Fruit fly (Drosophila melanogaster) whole organism, wandering third instar larva: ENCODE data around the gene Syt7.
"Not testable (repeated sequence)": the region's sequence is repeated elsewhere in the genome, so short reads cannot be mapped to it uniquely, and the experiment has no call there.

Experiments
- CG9705 ChIP-seq: fragments of 200-800 bp; sonication (Bioruptor generic); optimal IDR thresholded peaks from 2 replicates; lab custom pipeline; 2018; ENCODE audit warnings: missing biosample characterization, mild to moderate bottlenecking, missing genetic modification characterization
- CrebA ChIP-seq: fragments of 200-800 bp; sonication (Bioruptor generic); optimal IDR thresholded peaks from 2 replicates; lab custom pipeline; 2016; ENCODE audit warnings: missing biosample characterization, mild to moderate bottlenecking, missing genetic modification characterization, borderline replicate concordance
- Dfd ChIP-seq: fragments of >200 bp; optimal IDR thresholded peaks from 2 replicates; lab custom pipeline; 2017; ENCODE audit warnings: missing biosample characterization, missing genetic modification characterization
- Dif ChIP-seq: fragments of 200-275, 200-300 bp; sonication (Bioruptor generic); optimal IDR thresholded peaks from 2 replicates; lab custom pipeline; 2018; ENCODE audit warnings: missing biosample characterization, missing genetic modification characterization; ENCODE audit not compliant: partially characterized antibody
- GATAd ChIP-seq: sonication (Bioruptor generic); optimal IDR thresholded peaks from 2 replicates; lab custom pipeline; 2016; ENCODE audit warnings: missing biosample characterization, missing genetic modification characterization
- HLH106 ChIP-seq: fragments of 200-800 bp; optimal IDR thresholded peaks from 3 replicates; lab custom pipeline; 2019; ENCODE audit warnings: missing biosample characterization, mild to moderate bottlenecking, missing genetic modification characterization, moderate library complexity
- Hr78 ChIP-seq: fragments of >200 bp; optimal IDR thresholded peaks from 2 replicates; lab custom pipeline; 2017; ENCODE audit warnings: missing biosample characterization, missing genetic modification characterization
- Hr83 ChIP-seq: fragments of 200-300 bp; sonication (Bioruptor generic); optimal IDR thresholded peaks from 2 replicates; lab custom pipeline; 2016; ENCODE audit warnings: missing biosample characterization, mild to moderate bottlenecking, missing genetic modification characterization, moderate library complexity; ENCODE audit not compliant: poor library complexity, severe bottlenecking
- Jra ChIP-seq: sonication (Bioruptor generic); optimal IDR thresholded peaks from 2 replicates; lab custom pipeline; 2016; ENCODE audit warnings: missing biosample characterization, missing genetic modification characterization
- Mio ChIP-seq: sonication (Bioruptor generic); optimal IDR thresholded peaks from 2 replicates; lab custom pipeline; 2016; ENCODE audit warnings: missing biosample characterization, missing genetic modification characterization
- N ChIP-seq: fragments of >200 bp; optimal IDR thresholded peaks from 2 replicates; lab custom pipeline; 2018; ENCODE audit warnings: missing biosample characterization, missing external identifiers, missing genetic modification characterization
- OdsH ChIP-seq: fragments of 200-800 bp; sonication (Bioruptor generic); optimal IDR thresholded peaks from 2 replicates; lab custom pipeline; 2016; ENCODE audit warnings: missing biosample characterization, mild to moderate bottlenecking, missing genetic modification characterization
- Rel ChIP-seq, 2 experiments: fragments of 200-800 bp; sonication (Bioruptor generic) in 1 of 2; optimal IDR thresholded peaks; 2 replicates in 1 of 2; 3 replicates in 1 of 2; lab custom pipeline; 2016 to 2019; ENCODE audit warnings: mild to moderate bottlenecking in 2 of 2, missing biosample characterization in 2 of 2, missing genetic modification characterization in 2 of 2, moderate library complexity in 1 of 2
- br ChIP-seq: fragments of 200-800 bp; sonication (Bioruptor generic); optimal IDR thresholded peaks from 2 replicates; lab custom pipeline; 2016; ENCODE audit warnings: missing biosample characterization, missing genetic modification characterization
- dl ChIP-seq, 2 experiments: fragments of 175-275, 200-275 bp in 1 of 2; fragments of 200-275 bp in 1 of 2; sonication (Bioruptor generic); optimal IDR thresholded peaks; lab custom pipeline; 2018; ENCODE audit warnings: mild to moderate bottlenecking in 2 of 2, missing biosample characterization in 2 of 2, missing genetic modification characterization in 2 of 2, moderate library complexity in 2 of 2; ENCODE audit not compliant: partially characterized antibody in 2 of 2, insufficient read depth in 1 of 2
- dmrt93B ChIP-seq: fragments of 200-800 bp; sonication (Bioruptor generic); optimal IDR thresholded peaks from 2 replicates; lab custom pipeline; 2018; ENCODE audit warnings: missing biosample characterization, mild to moderate bottlenecking, missing genetic modification characterization
- dsf ChIP-seq: sonication (Bioruptor generic); optimal IDR thresholded peaks from 2 replicates; lab custom pipeline; 2016; ENCODE audit warnings: missing biosample characterization, missing genetic modification characterization, borderline replicate concordance
- ey ChIP-seq: fragments of 200-800 bp; sonication (Bioruptor generic); optimal IDR thresholded peaks from 2 replicates; lab custom pipeline; 2016; ENCODE audit warnings: missing biosample characterization, missing genetic modification characterization
- foxo ChIP-seq, 2 experiments: fragments of 200-800 bp; sonication (Bioruptor generic); optimal IDR thresholded peaks; 2 replicates in 1 of 2; 3 replicates in 1 of 2; lab custom pipeline; 2016 to 2017; ENCODE audit warnings: missing biosample characterization in 2 of 2, missing genetic modification characterization in 2 of 2
- fru ChIP-seq: fragments of 200-800 bp; sonication (Bioruptor generic); optimal IDR thresholded peaks from 3 replicates; lab custom pipeline; 2016; ENCODE audit warnings: missing biosample characterization, mild to moderate bottlenecking, missing genetic modification characterization
- h ChIP-seq: fragments of 200-800 bp; sonication (Bioruptor generic); optimal IDR thresholded peaks from 3 replicates; lab custom pipeline; 2016; ENCODE audit warnings: missing biosample characterization, mild to moderate bottlenecking, missing genetic modification characterization
- lola ChIP-seq: fragments of >200 bp; optimal IDR thresholded peaks from 2 replicates; lab custom pipeline; 2017; ENCODE audit warnings: missing biosample characterization, missing genetic modification characterization
- pan ChIP-seq: fragments of >200 bp; optimal IDR thresholded peaks from 2 replicates; lab custom pipeline; 2017
- rgr ChIP-seq: fragments of 200-800 bp; sonication (Bioruptor generic); optimal IDR thresholded peaks from 3 replicates; lab custom pipeline; 2016; ENCODE audit warnings: missing biosample characterization, mild to moderate bottlenecking, missing genetic modification characterization
- sage ChIP-seq: fragments of 200-800 bp; sonication (Bioruptor generic); optimal IDR thresholded peaks from 2 replicates; lab custom pipeline; 2016; ENCODE audit warnings: missing biosample characterization, mild to moderate bottlenecking, missing genetic modification characterization
- sv ChIP-seq: fragments of 200-800 bp; sonication (Bioruptor generic); optimal IDR thresholded peaks from 3 replicates; lab custom pipeline; 2016; ENCODE audit warnings: missing biosample characterization, missing genetic modification characterization
- woc ChIP-seq: sonication (Bioruptor generic); optimal IDR thresholded peaks from 2 replicates; lab custom pipeline; 2016; ENCODE audit warnings: missing biosample characterization, mild to moderate bottlenecking, missing genetic modification characterization

The Syt7 gene

DNA sequence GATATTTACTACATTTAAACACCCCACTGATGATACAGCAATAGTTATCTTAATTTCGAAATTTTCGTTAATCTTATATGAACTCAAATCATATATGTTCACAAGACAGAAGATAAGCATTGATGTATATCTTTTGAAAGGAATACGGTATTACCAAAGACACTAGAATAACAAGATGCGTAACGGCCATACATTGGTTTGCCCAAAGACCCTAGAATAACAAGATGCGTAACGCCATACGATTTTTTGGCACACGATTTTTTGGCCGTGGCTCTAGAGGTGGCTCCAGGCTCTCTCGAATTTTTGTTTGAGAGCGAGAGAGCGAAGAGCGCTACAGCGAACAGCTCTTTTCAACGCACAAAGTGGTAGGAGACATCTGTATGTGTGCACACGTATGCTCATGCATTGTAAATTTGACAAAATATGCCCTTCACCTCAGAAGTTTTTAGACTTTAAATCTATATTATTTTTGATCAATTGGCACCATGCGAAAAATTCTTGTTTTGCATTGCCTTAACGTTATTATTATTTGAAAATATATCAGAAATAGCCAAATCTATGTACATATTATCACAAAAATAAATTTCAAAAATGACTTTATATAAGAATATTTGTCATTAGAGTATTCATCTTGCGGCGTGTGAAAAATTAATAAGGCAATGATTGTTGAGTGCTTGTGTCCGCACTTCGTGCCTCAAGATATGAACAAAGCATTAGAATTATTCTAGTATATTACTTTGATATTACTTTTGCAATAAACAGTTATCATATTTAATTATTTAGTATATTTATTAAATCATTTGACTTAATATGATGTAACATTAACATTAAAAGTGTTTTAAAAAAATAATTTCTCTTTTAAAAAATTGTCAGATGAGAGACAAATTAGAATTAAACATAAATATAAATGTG lies at the start of gene Syt7:
Syt7 (minus strand) TSS at position 51 of the 912 bp plus-strand sequence.
- TF ChIP-seq OdsH (GFP tag; lab: Kevin White, UChicago); CrebA (GFP tag; lab: Kevin White, UChicago); foxo (GFP tag; optimal IDR thresholded peaks at IDR 0.05; lab: Kevin White, UChicago): not testable (repeated sequence)

- TF ChIP-seq h = no peak
- TF ChIP-seq, all 38 proteins: peak for 0
These were observed 29.7 kb upstream of the Syt7 start for dm6 chr4:336021-336420.

dm6 chr4:332268-332667 lies 26.0 kb upstream of the Syt7 start:
- TF ChIP-seq CG9705 (GFP tag; lab: Kevin White, UChicago) (no peak), Dfd (GFP tag; lab: Kevin White, UChicago) (peak; percentile 94)

DNA sequence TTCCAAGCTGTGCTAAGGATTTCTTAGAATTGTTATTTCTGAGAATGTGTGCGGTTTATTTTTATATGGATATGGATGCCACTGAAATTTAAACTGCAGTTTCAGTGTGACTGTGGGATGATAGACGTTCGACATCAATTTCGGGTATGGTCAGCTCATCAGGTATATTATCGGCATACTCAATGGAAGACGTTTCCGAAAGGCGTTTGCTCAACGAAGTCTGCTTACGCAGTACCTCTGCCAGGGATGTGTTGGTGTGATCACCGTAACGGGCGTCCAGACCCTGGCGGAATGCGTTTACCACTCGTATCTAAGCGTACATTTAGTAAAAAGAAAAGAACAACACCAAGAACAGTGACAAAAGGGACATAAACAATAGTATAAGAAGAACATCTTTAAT lies 22.8 kb upstream of the Syt7 start:
- TF ChIP-seq Dfd (GFP tag; lab: Kevin White, UChicago) (no peak), sv (GFP tag; lab: Kevin White, UChicago) (no peak), br (GFP tag; lab: Kevin White, UChicago) (no peak), CrebA (GFP tag; lab: Kevin White, UChicago) (no peak), dl (GFP tag; optimal IDR thresholded peaks at IDR 0.05; lab: Kevin White, UChicago; ENCODE audit: insufficient read depth in 1 of 2, partially characterized antibody in 2 of 2) (no peak), foxo (GFP tag; optimal IDR thresholded peaks at IDR 0.05; lab: Kevin White, UChicago) (no peak), pan (lab: Kevin White, UChicago) (no peak), sage (GFP tag; lab: Kevin White, UChicago) (no peak), lola (GFP tag; lab: Kevin White, UChicago) (no peak), GATAd (no peak), Dif (GFP tag; lab: Kevin White, UChicago) (no peak), N (GFP tag; lab: Kevin White, UChicago) (no peak), ey (GFP tag; lab: Kevin White, UChicago) (no peak), Hr78 (no peak), Mio (GFP tag; lab: Kevin White, UChicago) (no peak), dmrt93B (GFP tag; lab: Kevin White, UChicago) (no peak), Hr83 (GFP tag; lab: Kevin White, UChicago) (no peak), h (no peak), rgr (GFP tag; lab: Kevin White, UChicago) (no peak)
- TF ChIP-seq, all 38 proteins: peak for 0

DNA sequence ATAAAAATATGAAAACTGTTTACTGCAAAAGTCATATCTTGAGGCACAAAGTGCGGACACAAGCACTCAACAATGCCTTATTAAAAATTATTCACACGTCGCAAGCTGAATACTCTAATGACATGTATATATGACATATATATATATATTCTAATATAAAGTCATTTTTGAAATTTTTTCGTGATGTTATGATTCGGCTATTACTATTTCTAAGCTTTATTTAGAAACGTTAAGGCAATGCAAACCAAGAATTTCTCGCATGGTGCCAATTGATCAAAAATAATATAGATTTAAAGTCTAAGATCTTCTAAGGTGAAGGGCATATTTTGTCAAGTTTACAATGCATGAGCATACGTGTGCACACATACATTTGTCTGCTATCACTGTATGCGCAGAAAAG lies 12.5 kb upstream of the Syt7 start:
- TF ChIP-seq dsf (GFP tag; lab: Kevin White, UChicago) (no peak), HLH106 (tag; lab: Kevin White, UChicago) (no peak), pan (lab: Kevin White, UChicago) (no peak), dl (GFP tag; optimal IDR thresholded peaks at IDR 0.05; lab: Kevin White, UChicago; ENCODE audit: insufficient read depth in 1 of 2, partially characterized antibody in 2 of 2) (no peak), woc (GFP tag; lab: Kevin White, UChicago) (no peak), Jra (GFP tag; lab: Kevin White, UChicago) (no peak)
- TF ChIP-seq, all 38 proteins: peak for 0

DNA sequence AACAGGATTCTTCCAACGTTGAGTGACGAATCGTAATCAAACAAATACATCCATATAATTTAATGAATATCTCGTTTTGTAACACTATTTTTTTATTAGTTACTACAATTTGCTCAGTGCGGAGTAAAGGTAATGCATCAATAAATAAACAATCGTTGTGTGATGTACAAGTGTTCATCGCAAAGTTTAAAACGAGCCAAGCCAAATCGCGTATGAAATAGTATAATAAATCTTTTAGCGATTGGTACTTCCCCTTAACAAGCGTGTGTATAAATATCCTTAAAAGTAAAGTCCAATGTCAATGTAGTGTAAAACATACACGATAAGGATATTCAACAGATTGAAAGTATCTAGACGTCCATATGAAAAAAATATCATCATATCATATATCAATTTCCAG lies 9.0 kb upstream of the Syt7 start:
- TF ChIP-seq fru (no peak), CrebA (GFP tag; lab: Kevin White, UChicago) (peak; percentile 13), woc (GFP tag; lab: Kevin White, UChicago) (peak; percentile 8), Rel (GFP tag; optimal IDR thresholded peaks at IDR 0.05; lab: Kevin White, UChicago) (no peak), Rel (tag; optimal IDR thresholded peaks at IDR 0.05; lab: Kevin White, UChicago) (peak; percentile 89)
- TF ChIP-seq, all 38 proteins: peak for 3
